Worm (Caenorhabditis elegans) whole organism, dauer: ENCODE data around the gene R11D1.4.

ENCODE experiments used
- unc-62 ChIP-seq: sonication (generic microtip); optimal IDR thresholded peaks from 2 replicates; lab custom pipeline; 2017; ENCODE audit warnings: missing biosample characterization, missing genetic modification reagents, missing genetic modification characterization

The R11D1.4 gene

DNA sequence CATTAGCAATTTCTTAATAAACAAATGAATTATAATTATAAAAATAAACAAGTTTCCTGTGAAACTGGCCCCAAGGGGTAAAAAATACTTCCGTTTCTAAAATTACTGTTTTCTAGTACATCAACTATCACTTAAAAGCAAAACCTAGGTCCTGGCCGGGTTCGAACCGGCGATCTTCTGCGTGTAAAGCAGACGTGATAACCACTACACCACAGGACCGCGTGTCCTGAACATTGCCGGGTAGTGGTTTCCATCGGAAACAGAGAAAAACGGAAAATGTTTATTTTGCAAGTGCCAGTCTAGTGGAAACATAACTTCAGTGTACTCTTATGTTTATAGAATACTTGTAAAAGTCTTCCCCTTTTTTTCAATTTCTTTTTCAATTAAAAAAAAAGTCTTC lies 30.8 kb downstream of the R11D1.4 start:
- no peak for TF ChIP-seq unc-62 (GFP tag; lab: Kevin White, UChicago)

ce11 chrV:12679807-12680206 lies 34.2 kb downstream of the R11D1.4 start, which contains the start of gene frpr-15:
TSS of gene frpr-15 (plus strand) at chrV:12680107.
- no peak for TF ChIP-seq unc-62 (GFP tag; lab: Kevin White, UChicago)

- TF ChIP-seq unc-62 (GFP tag; lab: Kevin White, UChicago), result no peak
These were observed 34.7 kb downstream of the R11D1.4 start for ce11 chrV:12679292-12679691.

DNA sequence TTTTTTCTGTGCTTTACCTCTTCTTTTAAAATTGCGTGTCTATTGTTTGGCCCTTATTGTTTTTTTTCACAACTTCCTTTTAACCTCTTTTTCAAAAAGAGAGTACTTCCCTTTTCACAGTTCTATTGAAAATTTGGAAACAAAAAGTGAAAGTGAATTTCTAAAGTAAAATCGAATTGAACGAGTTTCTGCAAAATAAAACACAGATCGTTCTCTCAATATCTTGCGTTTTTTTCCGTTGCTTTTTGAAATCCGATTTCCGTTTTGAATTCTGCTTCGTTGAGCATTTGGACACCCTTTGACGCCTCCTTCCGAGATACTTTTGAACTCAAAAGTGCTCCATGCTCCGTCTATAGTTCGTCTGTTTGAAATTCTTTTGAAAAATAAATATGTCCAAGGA lies 37.7 kb downstream of the R11D1.4 start:
- no peak for TF ChIP-seq unc-62 (GFP tag; lab: Kevin White, UChicago)

DNA sequence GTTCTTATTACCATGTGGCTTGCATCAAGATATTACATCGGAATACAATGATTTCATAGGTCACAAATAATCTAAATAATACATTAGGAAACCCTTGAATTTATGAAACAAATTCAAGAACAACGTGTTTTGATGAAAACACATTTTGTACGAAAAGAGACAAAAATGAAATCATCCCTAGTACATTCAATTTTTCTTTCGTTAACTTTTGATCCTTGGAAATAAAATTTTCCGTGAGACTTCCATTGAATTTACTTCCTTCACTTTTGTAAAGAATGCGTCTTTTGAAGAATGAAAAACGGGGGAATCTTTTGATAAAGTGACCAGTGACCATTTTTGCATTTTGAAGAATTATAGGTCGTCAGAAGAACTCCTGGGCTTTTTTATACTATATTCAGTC lies 40.3 kb downstream of the R11D1.4 start:
- TF ChIP-seq unc-62 (GFP tag; lab: Kevin White, UChicago), result no peak

DNA sequence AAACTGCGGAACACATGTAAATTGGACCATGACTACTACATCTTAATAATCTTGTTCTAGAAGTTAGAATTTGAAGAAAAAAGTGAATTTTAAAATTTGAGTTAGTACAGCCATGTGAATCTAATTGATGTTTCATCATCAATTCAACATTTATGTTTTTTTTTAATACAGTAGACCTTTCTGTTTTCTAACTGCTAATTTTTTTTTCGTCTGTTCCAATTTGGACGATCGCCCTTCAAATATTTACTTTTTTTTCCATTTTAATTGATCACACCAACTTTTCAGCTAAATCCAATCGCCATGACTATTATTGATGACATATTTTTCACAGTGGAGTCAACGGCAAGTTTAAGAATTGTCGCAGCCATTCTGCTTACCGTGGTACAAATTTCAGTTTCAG lies 43.4 kb downstream of the R11D1.4 start, which contains the start of gene srx-116:
srx-116 (plus strand) TSS at position 301 of the 400 bp plus-strand sequence.
- no peak for TF ChIP-seq unc-62 (GFP tag; lab: Kevin White, UChicago)

DNA sequence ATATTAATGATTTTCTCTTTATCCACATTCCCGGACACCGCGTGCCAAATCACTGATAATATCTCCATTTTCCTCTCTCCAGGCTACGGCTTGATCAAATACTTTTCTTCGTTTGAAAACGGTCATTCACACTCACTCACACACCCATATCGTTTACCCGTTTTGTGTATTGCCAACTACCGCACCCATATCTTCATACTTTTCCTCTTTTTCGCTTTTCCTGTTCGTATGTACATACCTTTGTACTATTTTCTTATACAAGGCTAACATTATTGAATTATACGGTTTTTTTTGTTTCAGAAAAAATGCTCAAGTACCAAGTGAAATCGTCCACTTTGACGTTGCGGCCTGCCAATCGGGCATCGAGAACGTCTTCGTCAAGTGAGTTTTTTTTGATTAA lies 46.1 kb downstream of the R11D1.4 start, which contains the start of gene W05B10.4:
W05B10.4 (plus strand) TSS at position 301 of the 400 bp plus-strand sequence.
- no peak for TF ChIP-seq unc-62 (GFP tag; lab: Kevin White, UChicago)

DNA sequence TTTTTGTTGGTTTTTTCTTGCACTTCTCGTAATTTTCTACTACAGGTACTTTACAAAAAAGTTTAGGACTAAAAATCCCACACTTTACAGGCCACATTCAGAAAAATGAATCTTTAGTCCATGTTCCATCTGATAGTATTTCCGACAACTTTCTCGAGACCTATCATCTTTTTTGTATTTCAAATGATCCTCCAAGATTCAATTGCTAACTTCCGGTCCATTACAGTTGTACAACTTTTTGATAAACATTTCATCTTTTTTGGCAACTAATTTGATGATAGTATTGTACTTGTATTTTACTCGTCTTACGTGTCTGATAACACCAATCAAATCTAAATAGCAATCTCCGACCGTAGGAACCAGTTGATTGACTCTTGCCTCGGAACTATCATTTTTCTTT lies 46.6 kb downstream of the R11D1.4 start:
- no peak for TF ChIP-seq unc-62 (GFP tag; lab: Kevin White, UChicago)

DNA sequence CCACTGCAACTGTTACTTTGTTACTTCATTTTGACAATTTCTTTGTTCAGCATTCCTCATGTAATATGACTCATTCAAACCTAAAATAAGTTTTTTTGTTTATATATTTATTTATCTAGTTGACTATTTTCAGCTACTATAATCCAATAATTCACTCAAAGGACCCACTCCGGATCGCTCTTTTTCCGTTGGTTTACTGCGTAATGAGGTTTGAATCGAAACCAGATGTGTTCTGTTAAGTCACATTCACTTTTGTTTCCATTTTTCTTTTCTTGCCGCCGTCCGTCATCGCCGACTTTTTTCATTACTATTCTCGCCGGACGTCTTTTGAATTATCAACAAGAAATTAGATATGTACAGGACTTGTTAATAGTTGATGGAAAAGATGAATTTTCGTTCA lies 50.6 kb downstream of the R11D1.4 start:
- no peak for TF ChIP-seq unc-62 (GFP tag; lab: Kevin White, UChicago)
